Fruit fly (Drosophila melanogaster) whole organism, adult: ENCODE results near the gene CG10035.

Experiments used
- CG11617 ChIP-seq: fragments of 200-800 bp; sonication (Bioruptor generic); optimal IDR thresholded peaks from 2 replicates; lab custom pipeline; 2017; ENCODE audit warnings: mild to moderate bottlenecking, missing biosample characterization, missing genetic modification reagents, missing genetic modification characterization
- Hr96 ChIP-seq: fragments of 200-800 bp; sonication (Bioruptor generic); optimal IDR thresholded peaks from 2 replicates; lab custom pipeline; 2016; ENCODE audit warnings: missing biosample characterization, missing genetic modification characterization
- bab1 ChIP-seq: fragments of 200-800 bp; sonication (Bioruptor generic); optimal IDR thresholded peaks from 3 replicates; lab custom pipeline; 2019; ENCODE audit warnings: missing biosample characterization, mild to moderate bottlenecking, missing genetic modification characterization, moderate library complexity
- cic ChIP-seq: fragments of 200-800 bp; sonication (Bioruptor generic); optimal IDR thresholded peaks from 2 replicates; lab custom pipeline; 2017; ENCODE audit warnings: missing biosample characterization, mild to moderate bottlenecking, missing genetic modification characterization, moderate library complexity
- cnc ChIP-seq, 2 experiments: fragments of >200 bp; optimal IDR thresholded peaks; 2 replicates each; lab custom pipeline; 2017
- kay ChIP-seq: fragments of 200-800 bp; sonication (Bioruptor generic); peaks from one replicate; lab custom pipeline; 2016; ENCODE audit warnings: missing biosample characterization, missing genetic modification characterization, borderline replicate concordance
- pad ChIP-seq: fragments of 200-800 bp; sonication (Bioruptor generic); optimal IDR thresholded peaks from 3 replicates; lab custom pipeline; 2017; ENCODE audit warnings: missing biosample characterization, missing genetic modification characterization, mild to moderate bottlenecking, moderate library complexity, missing genetic modification reagents
- toe ChIP-seq: fragments of 200-800 bp; sonication (Bioruptor generic); optimal IDR thresholded peaks from 2 replicates; lab custom pipeline; 2016; ENCODE audit warnings: missing biosample characterization, missing genetic modification characterization

dm6 chr3R:12429120-12429610, 46.7 kb upstream of the CG10035 start, which contains the start of the genes CG5641 and CG5245:
- TF ChIP-seq bab1 (peak; percentile 31), kay (GFP tag; lab: Kevin White, UChicago) (no peak), Hr96 (GFP tag; lab: Kevin White, UChicago) (no peak), CG11617 (GFP tag; lab: Kevin White, UChicago) (no peak), toe (GFP tag; lab: Kevin White, UChicago) (no peak), pad (GFP tag; lab: Kevin White, UChicago) (no peak), cic (GFP tag; lab: Kevin White, UChicago) (no peak), cnc (optimal IDR thresholded peaks at IDR 0.05; lab: Kevin White, UChicago) (peak in 1 of 2 experiments; percentile 58)
